Worm (Caenorhabditis elegans): ENCODE data around the gene spin-1.

The spin-1 gene

DNA sequence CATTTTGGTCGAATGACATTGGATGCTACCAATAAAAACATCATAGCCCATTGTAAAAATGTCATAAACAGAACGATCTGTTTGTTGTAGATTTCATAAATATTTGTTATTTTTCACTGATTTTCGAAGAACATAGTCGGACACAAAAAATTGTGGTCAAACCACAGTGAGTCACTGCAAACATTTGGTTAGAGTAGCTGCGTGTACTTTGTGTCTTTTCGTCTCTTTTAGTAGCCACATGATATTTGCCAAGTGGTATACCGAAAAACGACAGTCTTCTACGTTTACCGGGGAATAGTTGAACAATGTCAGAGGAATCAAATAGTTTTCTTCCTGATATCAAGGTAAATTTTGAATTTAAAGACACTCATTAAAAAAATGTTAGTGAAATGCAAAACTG, 23.0 kb upstream of the spin-1 start, which contains the start of gene nhr-206:
nhr-206 (plus strand) TSS at position 248 of the 400 bp plus-strand sequence.
- TF ChIP-seq nhr-6 (tag; optimal IDR thresholded peaks at IDR 0.05): peak; percentile 79
- peak; percentile 11 for TF ChIP-seq mxl-3 (GFP tag; optimal IDR thresholded peaks at IDR 0.05)
- peak; percentile 74 for TF ChIP-seq dmd-6 (GFP tag; IDR thresholded peaks at IDR 0.05)
- TF ChIP-seq ama-1 (optimal IDR thresholded peaks at IDR 0.05): no peak
- TF ChIP-seq hlh-11 (tag; optimal IDR thresholded peaks at IDR 0.05): peak; percentile 63
- no peak for TF ChIP-seq R02D3.7 (tag; optimal IDR thresholded peaks at IDR 0.05)
- TF ChIP-seq daf-16 (GFP tag; optimal IDR thresholded peaks at IDR 0.05): no peak
- TF ChIP-seq daf-16 (tag; optimal IDR thresholded peaks at IDR 0.05): peak; percentile 84
- no peak for TF ChIP-seq nhr-41 (GFP tag; IDR thresholded peaks at IDR 0.05)
- peak; percentile 52 for TF ChIP-seq pqm-1 (tag; optimal IDR thresholded peaks at IDR 0.05)
- TF ChIP-seq dve-1 (tag; optimal IDR thresholded peaks at IDR 0.05; ENCODE audit: insufficient read depth): peak; percentile 51
- peak; percentile 40 for TF ChIP-seq nhr-102 (tag; optimal IDR thresholded peaks at IDR 0.05)
- peak in 1 of 2 experiments; percentile 98 for TF ChIP-seq unc-62 (GFP tag; optimal IDR thresholded peaks at IDR 0.05 in 1 of 2)
- TF ChIP-seq unc-62 (tag; optimal IDR thresholded peaks at IDR 0.05): no peak
- peak; percentile 52 for TF ChIP-seq hlh-30 (tag; optimal IDR thresholded peaks at IDR 0.05; ENCODE audit: insufficient read depth)
- TF ChIP-seq nhr-28 (tag; optimal IDR thresholded peaks at IDR 0.05): peak; percentile 98
- TF ChIP-seq cey-2 (tag; optimal IDR thresholded peaks at IDR 0.05; ENCODE audit: borderline replicate concordance, insufficient read depth): no peak
- TF ChIP-seq egl-43 (GFP tag; IDR thresholded peaks at IDR 0.05): no peak
- peak in 1 of 2 experiments; percentile 61 for TF ChIP-seq mdl-1 (tag; optimal IDR thresholded peaks at IDR 0.05)
- no peak for TF ChIP-seq snpc-1.2 (GFP tag; IDR thresholded peaks at IDR 0.05)
- peak; percentile 42 for TF ChIP-seq nhr-77 (tag; optimal IDR thresholded peaks at IDR 0.05)
- peak; percentile 44 for TF ChIP-seq mep-1 (tag; optimal IDR thresholded peaks at IDR 0.05)

DNA sequence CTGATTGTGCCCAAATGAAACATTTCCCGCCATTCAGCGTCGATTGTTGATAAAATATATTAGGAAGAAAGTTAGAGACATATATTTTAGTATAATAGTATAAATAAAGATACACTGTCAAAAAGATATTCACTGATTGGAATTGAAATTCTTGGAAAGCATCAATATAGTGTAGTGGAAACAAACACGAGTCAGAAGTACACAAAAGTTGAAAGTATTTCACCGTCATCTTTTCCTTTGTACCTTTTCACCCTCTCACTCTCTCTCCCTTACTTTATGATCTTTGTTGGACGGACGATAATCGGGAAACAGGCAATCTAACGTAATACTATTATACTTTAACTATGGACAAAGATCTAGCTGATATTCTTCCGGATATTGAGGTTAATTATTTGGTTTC, 20.8 kb upstream of the spin-1 start, which contains the start of gene nhr-208:
nhr-208 (plus strand) TSS at position 288 of the 400 bp plus-strand sequence.
- no peak for TF ChIP-seq aha-1 (tag)
- no peak for TF ChIP-seq snpc-1.2 (GFP tag; IDR thresholded peaks at IDR 0.05)
- TF ChIP-seq fkh-10 (GFP tag; optimal IDR thresholded peaks at IDR 0.05): no peak
- TF ChIP-seq T26A8.4 (GFP tag; IDR thresholded peaks at IDR 0.05): no peak
- TF ChIP-seq nhr-28 (tag; optimal IDR thresholded peaks at IDR 0.05): peak; percentile 62
- TF ChIP-seq dmd-6 (GFP tag; IDR thresholded peaks at IDR 0.05): 0 out of 2 replicates have a peak, but pooled peaks have one; percentile 18
- no peak for TF ChIP-seq fos-1 (tag; optimal IDR thresholded peaks at IDR 0.05)
- no peak for TF ChIP-seq F49E8.2 (tag; optimal IDR thresholded peaks at IDR 0.05; ENCODE audit: borderline replicate concordance)
- TF ChIP-seq spr-3 (GFP tag; optimal IDR thresholded peaks at IDR 0.05): no peak
- TF ChIP-seq zfp-3 (GFP tag; conservative IDR thresholded peaks at IDR 0.05): no peak
- no peak for TF ChIP-seq daf-19 (GFP tag; conservative IDR thresholded peaks at IDR 0.05)
- no peak for TF ChIP-seq ceh-28 (tag; optimal IDR thresholded peaks at IDR 0.05)
- no peak for TF ChIP-seq daf-16 (GFP tag; optimal IDR thresholded peaks at IDR 0.05)
- TF ChIP-seq daf-16 (tag; optimal IDR thresholded peaks at IDR 0.05): peak; percentile 56
- no peak for TF ChIP-seq nhr-111 (GFP tag; optimal IDR thresholded peaks at IDR 0.05)
- TF ChIP-seq set-16 (GFP tag; IDR thresholded peaks at IDR 0.05): no peak
- TF ChIP-seq lin-15B (tag; optimal IDR thresholded peaks at IDR 0.05): no peak
- TF ChIP-seq lim-7 (GFP tag; IDR thresholded peaks at IDR 0.05): no peak
- TF ChIP-seq lsy-2 (tag; optimal IDR thresholded peaks at IDR 0.05): no peak
- no peak for TF ChIP-seq Y105C5A.15 (GFP tag; IDR thresholded peaks at IDR 0.05)
- TF ChIP-seq lin-39 (tag; optimal IDR thresholded peaks at IDR 0.05): no peak
- TF ChIP-seq daf-12 (tag; optimal IDR thresholded peaks at IDR 0.05): no peak
- no peak for TF ChIP-seq D1046.2 (GFP tag; IDR thresholded peaks at IDR 0.05)
- TF ChIP-seq lin-29 (GFP tag; IDR thresholded peaks at IDR 0.05): no peak
- TF ChIP-seq ztf-7 (tag; optimal IDR thresholded peaks at IDR 0.05): no peak
- TF ChIP-seq mes-2 (tag; optimal IDR thresholded peaks at IDR 0.05; ENCODE audit: poor library complexity, severe bottlenecking): no peak
- TF ChIP-seq ZK337.2 (GFP tag; IDR thresholded peaks at IDR 0.05): no peak
- TF ChIP-seq vab-7 (GFP tag; IDR thresholded peaks at IDR 0.05): no peak
- no peak for TF ChIP-seq nhr-76 (tag; optimal IDR thresholded peaks at IDR 0.05)
- TF ChIP-seq php-3 (GFP tag; IDR thresholded peaks at IDR 0.05): no peak
- TF ChIP-seq egl-27 (tag; optimal IDR thresholded peaks at IDR 0.05): no peak
- peak; percentile 13 for TF ChIP-seq hlh-30 (tag; optimal IDR thresholded peaks at IDR 0.05; ENCODE audit: insufficient read depth)
- no peak for TF ChIP-seq spr-1 (tag; optimal IDR thresholded peaks at IDR 0.05)
- no peak for TF ChIP-seq nhr-6 (tag; optimal IDR thresholded peaks at IDR 0.05)
- TF ChIP-seq skn-1 (tag; optimal IDR thresholded peaks at IDR 0.05): no peak
- TF ChIP-seq nhr-102 (tag; optimal IDR thresholded peaks at IDR 0.05): peak; percentile 5
